Worm (Caenorhabditis elegans): Measurements from ENCODE around the gene sri-39.

DNA sequence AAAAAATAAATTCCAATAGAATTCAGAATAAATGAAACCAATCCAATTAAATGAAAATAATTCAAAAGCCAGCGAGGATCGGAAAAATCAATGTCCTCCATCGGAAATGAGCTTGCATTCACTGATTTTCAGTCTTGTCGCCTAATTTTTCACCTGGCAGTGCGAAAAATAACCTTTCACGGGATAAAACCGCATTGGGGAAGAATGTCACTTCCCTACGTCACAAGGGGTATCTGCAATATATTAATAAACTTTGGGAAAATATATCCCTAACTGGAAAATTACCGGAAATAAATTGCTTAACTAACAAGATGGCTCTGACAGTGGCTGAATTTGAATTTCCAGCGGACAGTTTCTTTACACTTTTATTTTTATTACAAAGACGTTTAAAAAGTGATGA is 18.0 kb downstream of the sri-39 start, which contains the start of gene sri-77:
- TF ChIP-seq ceh-18 (tag; optimal IDR thresholded peaks at IDR 0.05): no peak
- no peak for TF ChIP-seq K09A11.1 (tag; optimal IDR thresholded peaks at IDR 0.05; ENCODE audit: insufficient read depth)
- TF ChIP-seq T23F11.4 (GFP tag; optimal IDR thresholded peaks at IDR 0.05): no peak
- no peak for TF ChIP-seq pqm-1 (tag; optimal IDR thresholded peaks at IDR 0.05)
- TF ChIP-seq ceh-30 (tag; optimal IDR thresholded peaks at IDR 0.05): no peak
- TF ChIP-seq C08G9.2 (tag; optimal IDR thresholded peaks at IDR 0.05): no peak
- TF ChIP-seq ama-1 (optimal IDR thresholded peaks at IDR 0.05): no peak
- TF ChIP-seq unc-86 (tag; optimal IDR thresholded peaks at IDR 0.05): no peak
- no peak for TF ChIP-seq fkh-6 (tag; optimal IDR thresholded peaks at IDR 0.05)
- TF ChIP-seq tbx-7 (tag; optimal IDR thresholded peaks at IDR 0.05): no peak
- no peak for TF ChIP-seq gmeb-2 (tag; optimal IDR thresholded peaks at IDR 0.05)
- TF ChIP-seq unc-55 (GFP tag; optimal IDR thresholded peaks at IDR 0.05): no peak
- TF ChIP-seq sox-4 (tag; optimal IDR thresholded peaks at IDR 0.05): no peak
- no peak for TF ChIP-seq dmd-4 (tag; optimal IDR thresholded peaks at IDR 0.05; ENCODE audit: borderline replicate concordance)
